Worm (Caenorhabditis elegans) whole organism, L4 larva: Measurements from ENCODE around the gene wht-3.

Experiments
- F10B5.3 ChIP-seq: sonication (generic microtip); optimal IDR thresholded peaks from 2 replicates; lab custom pipeline; 2016; ENCODE audit warnings: mild to moderate bottlenecking, missing genetic modification characterization, missing compliant biosample characterization
- T20F7.1 ChIP-seq: fragments of 200-800 bp; sonication (Bioruptor generic); optimal IDR thresholded peaks from 2 replicates; lab custom pipeline; 2018; ENCODE audit warnings: mild to moderate bottlenecking, missing genetic modification characterization, missing compliant biosample characterization
- Y105C5A.15 ChIP-seq: fragments of 200-800 bp; sonication (Bioruptor generic); IDR thresholded peaks from 2 replicates; pipeline ENCODE4 v1.3.6; 2022; ENCODE audit warnings: missing genetic modification characterization, missing compliant biosample characterization
- aha-1 ChIP-seq: fragments of 150-350 bp; peaks from one replicate; lab custom pipeline; 2014; ENCODE audit warnings: missing biosample characterization, missing genetic modification characterization
- aly-2 ChIP-seq: sonication (generic microtip); optimal IDR thresholded peaks from 2 replicates; lab custom pipeline; 2018; ENCODE audit warnings: missing biosample characterization, missing genetic modification characterization
- arid-1 ChIP-seq: fragments of 200-800 bp; sonication (Bioruptor generic); conservative IDR thresholded peaks from 2 replicates; pipeline ENCODE4 v1.3.6; 2022; ENCODE audit warnings: missing genetic modification reagents, missing genetic modification characterization, missing compliant biosample characterization
- ceh-20 ChIP-seq: fragments of 200-800 bp; sonication (Bioruptor generic); IDR thresholded peaks from 2 replicates; pipeline ENCODE4 v1.3.6; 2022; ENCODE audit warnings: missing genetic modification reagents, missing genetic modification characterization, missing compliant biosample characterization
- ceh-28 ChIP-seq: fragments of 150-350 bp; optimal IDR thresholded peaks from 2 replicates; lab custom pipeline; 2014; ENCODE audit warnings: missing biosample characterization, missing genetic modification reagents, missing genetic modification characterization
- ceh-32 ChIP-seq: sonication (generic microtip); optimal IDR thresholded peaks from 2 replicates; lab custom pipeline; 2016; ENCODE audit warnings: mild to moderate bottlenecking, missing genetic modification characterization, missing compliant biosample characterization; ENCODE audit not compliant: poor library complexity
- ceh-44 ChIP-seq: fragments of 200-800 bp; sonication (Bioruptor generic); IDR thresholded peaks from 2 replicates; pipeline ENCODE4 v1.3.6; 2022; ENCODE audit warnings: missing genetic modification reagents, missing genetic modification characterization, missing compliant biosample characterization
- daf-16 ChIP-seq, 3 experiments: sonication (generic microtip); optimal IDR thresholded peaks; 2 replicates each; lab custom pipeline; 2016 to 2017; ENCODE audit warnings: missing genetic modification characterization in 3 of 3, missing genetic modification reagents in 3 of 3, mild to moderate bottlenecking in 2 of 3, missing compliant biosample characterization in 2 of 3, missing biosample characterization in 1 of 3, moderate library complexity in 1 of 3
- daf-19 ChIP-seq: fragments of 200-800 bp; sonication (Bioruptor generic); conservative IDR thresholded peaks from 2 replicates; pipeline ENCODE4 v1.3.6; 2022; ENCODE audit warnings: missing genetic modification characterization, missing compliant biosample characterization
- daf-8 ChIP-seq: fragments of 200-800 bp; sonication (Bioruptor generic); IDR thresholded peaks from 2 replicates; pipeline ENCODE4 v1.3.6; 2022; ENCODE audit warnings: missing genetic modification characterization, missing compliant biosample characterization
- dmd-6 ChIP-seq: fragments of 200-800 bp; sonication (Bioruptor generic); IDR thresholded peaks from 2 replicates; pipeline ENCODE4 v1.3.6; 2022; ENCODE audit warnings: missing genetic modification reagents, missing genetic modification characterization, missing compliant biosample characterization
- dmd-8 ChIP-seq: fragments of 200-800 bp; sonication (Bioruptor generic); IDR thresholded peaks from 2 replicates; pipeline ENCODE4 v1.3.6; 2022; ENCODE audit warnings: missing genetic modification characterization, missing compliant biosample characterization
- dve-1 ChIP-seq: sonication (generic microtip); optimal IDR thresholded peaks from 2 replicates; lab custom pipeline; 2017; ENCODE audit warnings: antibody characterized with exemption, mild to moderate bottlenecking, missing genetic modification characterization, missing compliant biosample characterization; ENCODE audit not compliant: insufficient read depth
- egl-27 ChIP-seq: sonication (generic microtip); optimal IDR thresholded peaks from 3 replicates; lab custom pipeline; 2017; ENCODE audit warnings: missing biosample characterization, missing genetic modification reagents, missing genetic modification characterization
- egl-43 ChIP-seq: fragments of 200-800 bp; sonication (Bioruptor generic); IDR thresholded peaks from 2 replicates; pipeline ENCODE4 v1.3.6; 2022; ENCODE audit warnings: missing genetic modification reagents, missing genetic modification characterization, missing compliant biosample characterization
- fkh-10 ChIP-seq: fragments of 150-350 bp; optimal IDR thresholded peaks from 2 replicates; lab custom pipeline; 2014; ENCODE audit warnings: missing biosample characterization, missing genetic modification reagents, missing genetic modification characterization
- fos-1 ChIP-seq: fragments of 150-350 bp; optimal IDR thresholded peaks from 2 replicates; lab custom pipeline; 2014; ENCODE audit warnings: missing biosample characterization, missing genetic modification characterization
- hlh-11 ChIP-seq: fragments of 200-800 bp; sonication (Bioruptor generic); optimal IDR thresholded peaks from 2 replicates; lab custom pipeline; 2018; ENCODE audit warnings: mild to moderate bottlenecking, missing genetic modification characterization, missing compliant biosample characterization
- jun-1 ChIP-seq: fragments of 150-350 bp; optimal IDR thresholded peaks from 2 replicates; lab custom pipeline; 2014; ENCODE audit warnings: missing biosample characterization, missing genetic modification reagents, missing genetic modification characterization
- lin-1 ChIP-seq: fragments of 200-800 bp; sonication (Bioruptor generic); IDR thresholded peaks from 2 replicates; pipeline ENCODE4 v1.3.6; 2022; ENCODE audit warnings: missing genetic modification reagents, missing genetic modification characterization, missing compliant biosample characterization
- lin-13 ChIP-seq: fragments of 150-350 bp; optimal IDR thresholded peaks from 2 replicates; lab custom pipeline; 2014; ENCODE audit warnings: missing biosample characterization, missing genetic modification reagents, missing genetic modification characterization
- lin-15B ChIP-seq: fragments of 150-350 bp; sonication (generic microtip); optimal IDR thresholded peaks from 3 replicates; lab custom pipeline; 2014; ENCODE audit warnings: missing biosample characterization, missing genetic modification characterization
- lin-29 ChIP-seq: fragments of 200-800 bp; sonication (Bioruptor generic); IDR thresholded peaks from 2 replicates; pipeline ENCODE4 v1.3.6; 2022; ENCODE audit warnings: missing genetic modification reagents, missing genetic modification characterization, missing compliant biosample characterization
- madf-5 ChIP-seq, 2 experiments: fragments of 200-800 bp; sonication (Bioruptor generic); IDR thresholded peaks; 2 replicates each; pipeline ENCODE4 v1.3.6; 2022; ENCODE audit warnings: missing compliant biosample characterization in 2 of 2, missing genetic modification characterization in 2 of 2
- madf-9 ChIP-seq: fragments of 200-800 bp; sonication (Bioruptor generic); conservative IDR thresholded peaks from 2 replicates; pipeline ENCODE4 v1.3.6; 2022; ENCODE audit warnings: missing genetic modification reagents, missing genetic modification characterization, missing compliant biosample characterization
- mdl-1 ChIP-seq, 2 experiments: fragments of 150-350 bp in 1 of 2; sonication (generic microtip) in 1 of 2; optimal IDR thresholded peaks; 2 replicates each; lab custom pipeline; 2014 to 2017; ENCODE audit warnings: missing biosample characterization in 2 of 2, missing genetic modification characterization in 2 of 2
- nhr-10 ChIP-seq: fragments of 150-350 bp; optimal IDR thresholded peaks from 2 replicates; lab custom pipeline; 2014; ENCODE audit warnings: missing biosample characterization, missing genetic modification characterization
- nhr-102 ChIP-seq: sonication (generic microtip); optimal IDR thresholded peaks from 2 replicates; lab custom pipeline; 2016; ENCODE audit warnings: mild to moderate bottlenecking, missing genetic modification characterization, moderate library complexity, missing compliant biosample characterization
- nhr-111 ChIP-seq: fragments of 200-800 bp; sonication (Bioruptor generic); optimal IDR thresholded peaks from 2 replicates; lab custom pipeline; 2018; ENCODE audit warnings: mild to moderate bottlenecking, missing genetic modification characterization, missing compliant biosample characterization
- nhr-28 ChIP-seq: fragments of 150-350 bp; optimal IDR thresholded peaks from 2 replicates; lab custom pipeline; 2014; ENCODE audit warnings: missing biosample characterization, missing genetic modification characterization
- nhr-48 ChIP-seq: sonication (generic microtip); optimal IDR thresholded peaks from 2 replicates; lab custom pipeline; 2016; ENCODE audit warnings: mild to moderate bottlenecking, missing genetic modification characterization, missing compliant biosample characterization
- php-3 ChIP-seq: fragments of 200-800 bp; sonication (Bioruptor generic); IDR thresholded peaks from 2 replicates; pipeline ENCODE4 v1.3.6; 2022; ENCODE audit warnings: missing genetic modification reagents, missing genetic modification characterization, missing compliant biosample characterization
- pqm-1 ChIP-seq: sonication (generic microtip); optimal IDR thresholded peaks from 2 replicates; lab custom pipeline; 2017; ENCODE audit warnings: missing biosample characterization, missing genetic modification characterization
- rbr-2 ChIP-seq: sonication (generic microtip); optimal IDR thresholded peaks from 2 replicates; lab custom pipeline; 2016; ENCODE audit warnings: missing genotype, missing genetic modification characterization, missing compliant biosample characterization
- saeg-2 ChIP-seq: fragments of 200-800 bp; sonication (Bioruptor generic); IDR thresholded peaks from 2 replicates; pipeline ENCODE4 v1.3.6; 2022; ENCODE audit warnings: missing genetic modification reagents, missing genetic modification characterization, missing compliant biosample characterization
- sdz-12 ChIP-seq: fragments of 200-800 bp; sonication (Bioruptor generic); optimal IDR thresholded peaks from 2 replicates; lab custom pipeline; 2018; ENCODE audit warnings: mild to moderate bottlenecking, missing genetic modification characterization, missing compliant biosample characterization
- set-16 ChIP-seq: fragments of 200-800 bp; sonication (Bioruptor generic); IDR thresholded peaks from 2 replicates; pipeline ENCODE4 v1.3.6; 2022; ENCODE audit warnings: missing genetic modification reagents, missing genetic modification characterization, missing compliant biosample characterization
- skn-1 ChIP-seq: fragments of 150-350 bp; optimal IDR thresholded peaks from 2 replicates; lab custom pipeline; 2014; ENCODE audit warnings: missing biosample characterization, missing genetic modification characterization
- snpc-1.2 ChIP-seq: fragments of 200-800 bp; sonication (Bioruptor generic); IDR thresholded peaks from 2 replicates; pipeline ENCODE4 v1.3.6; 2022; ENCODE audit warnings: missing genetic modification reagents, missing genetic modification characterization, missing compliant biosample characterization
- spr-3 ChIP-seq: fragments of 200-800 bp; sonication (Bioruptor generic); optimal IDR thresholded peaks from 2 replicates; lab custom pipeline; 2018; ENCODE audit warnings: mild to moderate bottlenecking, missing genetic modification characterization, missing compliant biosample characterization
- tag-97 ChIP-seq: fragments of 200-800 bp; sonication (Bioruptor generic); IDR thresholded peaks from 2 replicates; pipeline ENCODE4 v1.3.6; 2022; ENCODE audit warnings: missing genetic modification characterization, missing compliant biosample characterization
- unc-130 ChIP-seq: sonication (generic microtip); optimal IDR thresholded peaks from 2 replicates; lab custom pipeline; 2016; ENCODE audit warnings: missing genetic modification reagents, missing genetic modification characterization, missing compliant biosample characterization
- unc-39 ChIP-seq: sonication (generic microtip); optimal IDR thresholded peaks from 2 replicates; lab custom pipeline; 2017; ENCODE audit warnings: missing biosample characterization, missing genetic modification characterization
- unc-62 ChIP-seq, 3 experiments: fragments of 150-350 bp in 1 of 3; sonication (generic microtip); optimal IDR thresholded peaks in 2 of 3; peaks in 1 of 3; 1 replicate in 1 of 3; 2 replicates in 2 of 3; lab custom pipeline; 2014 to 2017; ENCODE audit warnings: missing biosample characterization in 3 of 3, missing genetic modification characterization in 3 of 3, missing genetic modification reagents in 3 of 3, missing genotype in 1 of 3
- zfp-3 ChIP-seq: fragments of 200-800 bp; sonication (Bioruptor generic); conservative IDR thresholded peaks from 2 replicates; pipeline ENCODE4 v1.3.6; 2022; ENCODE audit warnings: missing genetic modification reagents, missing genetic modification characterization, missing compliant biosample characterization
- zip-11 ChIP-seq: fragments of 200-800 bp; sonication (Bioruptor generic); IDR thresholded peaks from 2 replicates; pipeline ENCODE4 v1.3.6; 2022; ENCODE audit warnings: missing genetic modification characterization, missing compliant biosample characterization
- zip-2 ChIP-seq: fragments of 150-350 bp; optimal IDR thresholded peaks from 2 replicates; lab custom pipeline; 2014; ENCODE audit warnings: missing biosample characterization, missing genetic modification characterization
- ztf-11 ChIP-seq: fragments of 150-350 bp; optimal IDR thresholded peaks from 2 replicates; lab custom pipeline; 2014; ENCODE audit warnings: missing biosample characterization, missing genetic modification characterization

Gene wht-3

DNA sequence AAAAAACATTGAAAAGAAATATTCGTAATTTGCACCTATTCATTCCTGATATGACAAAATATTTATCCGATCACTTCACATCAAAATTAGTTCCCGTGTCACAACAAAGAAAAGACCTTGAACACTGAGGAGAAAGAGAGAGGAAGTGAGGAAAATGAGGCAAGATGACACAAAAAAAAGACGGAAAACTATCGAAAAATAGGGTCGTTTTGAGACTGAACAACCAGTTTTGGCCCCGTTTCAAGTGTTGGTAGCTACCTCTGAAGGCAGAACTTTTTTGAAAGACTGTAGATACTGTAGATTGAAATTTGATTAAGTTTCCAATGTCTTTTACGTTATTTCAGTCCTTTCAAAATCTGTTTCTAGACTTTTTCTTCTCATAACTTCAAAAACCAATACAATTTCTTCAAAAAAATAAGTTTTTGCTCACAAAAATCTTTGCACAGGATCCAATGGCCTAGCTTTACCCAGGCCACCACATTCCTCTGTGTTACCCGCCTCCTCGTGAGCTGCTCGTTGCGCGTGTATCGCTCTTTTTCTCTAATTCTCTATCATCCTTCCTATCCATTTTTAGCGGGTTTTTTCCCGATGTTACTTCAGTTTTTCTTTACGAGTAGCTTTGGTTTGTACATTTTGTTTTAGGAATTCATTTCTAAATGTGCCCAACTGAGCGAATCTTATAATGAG is 45.0 kb upstream of the wht-3 start (continued):
- TF ChIP-seq Y105C5A.15 (GFP tag; lab: Robert Waterston, UW) (no peak), dmd-6 (0 out of 2 replicates have a peak, but pooled peaks have one; percentile 9), nhr-102 (tag; lab: Kevin White, UChicago) (no peak), fkh-10 (GFP tag; lab: Kevin White, UChicago) (peak; percentile 12), daf-8 (GFP tag; lab: Robert Waterston, UW) (no peak), dmd-8 (GFP tag; lab: Robert Waterston, UW) (no peak), hlh-11 (tag; lab: Kevin White, UChicago) (peak; percentile 25), ceh-44 (GFP tag; lab: Robert Waterston, UW) (no peak), madf-5 (GFP tag; IDR thresholded peaks at IDR 0.05; lab: Robert Waterston, UW) (no peak), egl-27 (tag; lab: Kevin White, UChicago) (no peak), lin-13 (no peak), nhr-10 (tag; lab: Kevin White, UChicago) (no peak), spr-3 (GFP tag; lab: Kevin White, UChicago) (no peak), ztf-11 (tag; lab: Kevin White, UChicago) (no peak), ceh-20 (GFP tag; lab: Robert Waterston, UW) (no peak), lin-15B (no peak), aly-2 (tag; lab: Kevin White, UChicago) (no peak), saeg-2 (GFP tag; lab: Robert Waterston, UW) (no peak), rbr-2 (tag; lab: Kevin White, UChicago) (peak; percentile 45), aha-1 (tag; lab: Kevin White, UChicago) (peak; percentile 87), nhr-48 (tag; lab: Kevin White, UChicago) (no peak), set-16 (no peak), egl-43 (no peak), unc-130 (GFP tag; lab: Kevin White, UChicago) (peak; percentile 45), lin-29 (GFP tag; lab: Robert Waterston, UW) (no peak), ceh-32 (tag; lab: Kevin White, UChicago) (no peak), nhr-111 (GFP tag; lab: Kevin White, UChicago) (no peak), F10B5.3 (tag; lab: Kevin White, UChicago) (no peak), php-3 (GFP tag; lab: Robert Waterston, UW) (no peak), zip-11 (no peak), snpc-1.2 (GFP tag; lab: Robert Waterston, UW) (no peak), daf-19 (no peak), pqm-1 (tag; lab: Kevin White, UChicago) (no peak), lin-1 (GFP tag; lab: Robert Waterston, UW) (no peak), ceh-28 (tag; lab: Kevin White, UChicago) (no peak), zfp-3 (GFP tag; lab: Robert Waterston, UW) (no peak), daf-16 (GFP tag; optimal IDR thresholded peaks at IDR 0.05; lab: Kevin White, UChicago) (no peak), daf-16 (tag; optimal IDR thresholded peaks at IDR 0.05; lab: Kevin White, UChicago) (no peak), madf-9 (GFP tag; lab: Robert Waterston, UW) (no peak), zip-2 (no peak), unc-39 (tag; lab: Kevin White, UChicago) (no peak), sdz-12 (GFP tag; lab: Kevin White, UChicago) (no peak), fos-1 (tag; lab: Kevin White, UChicago) (no peak), jun-1 (tag; lab: Kevin White, UChicago) (no peak), mdl-1 (tag; optimal IDR thresholded peaks at IDR 0.05; lab: Kevin White, UChicago) (peak; percentile 80 to 91), nhr-28 (tag; lab: Kevin White, UChicago) (no peak), T20F7.1 (no peak), tag-97 (GFP tag; lab: Robert Waterston, UW) (no peak), arid-1 (no peak), unc-62 (GFP tag; optimal IDR thresholded peaks at IDR 0.05 in 1 of 2; lab: Kevin White, UChicago) (no peak), unc-62 (tag; optimal IDR thresholded peaks at IDR 0.05; lab: Kevin White, UChicago) (no peak), dve-1 (no peak), skn-1 (tag; lab: Kevin White, UChicago) (no peak)
